Fruit fly (Drosophila melanogaster) S2 (cell line): ENCODE measurements around the gene CG4098.

ENCODE experiments used
- CG8478 ChIP-seq: fragments of >200 bp; optimal IDR thresholded peaks from 2 replicates; lab custom pipeline; 2018
- CTCF ChIP-seq, 2 experiments: fragments of >200 bp; optimal IDR thresholded peaks; 2 replicates each; lab custom pipeline; 2018

- TF ChIP-seq CG8478 (no peak), CTCF (optimal IDR thresholded peaks at IDR 0.05; lab: Kevin White, UChicago) (no peak)
These were observed 24.9 kb upstream of the CG4098 start for dm6 chr3L:16634091-16634490.
